Worm (Caenorhabditis elegans): ENCODE results near the gene rig-6.

DNA sequence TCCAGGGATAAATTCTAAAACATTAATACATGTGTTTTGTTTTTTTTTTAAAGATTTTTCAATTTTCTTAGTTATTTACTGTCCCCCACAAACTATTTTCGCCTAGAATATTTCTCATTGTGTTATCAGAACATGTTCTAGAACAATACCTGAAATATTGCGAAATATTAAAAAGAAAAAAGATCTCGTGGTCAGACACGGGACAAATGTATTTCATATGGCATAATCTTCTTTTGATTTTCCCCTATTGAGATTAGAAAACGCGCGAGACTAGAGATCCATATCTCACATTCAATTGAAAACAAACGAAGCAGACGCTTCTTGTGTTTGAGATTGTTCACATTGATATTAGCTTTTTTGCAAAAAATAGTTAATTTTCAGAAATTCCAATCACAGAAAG is 44.2 kb upstream of the rig-6 start:
- TF ChIP-seq unc-130 (GFP tag; optimal IDR thresholded peaks at IDR 0.05), result no peak
- no peak for TF ChIP-seq zip-11 (GFP tag; IDR thresholded peaks at IDR 0.05)
- TF ChIP-seq Y75B8A.6 (GFP tag; IDR thresholded peaks at IDR 0.05), result no peak
- no peak for TF ChIP-seq madf-9 (GFP tag; conservative IDR thresholded peaks at IDR 0.05)
- TF ChIP-seq ceh-20 (GFP tag; IDR thresholded peaks at IDR 0.05), result no peak
